Fruit fly (Drosophila melanogaster) whole organism, embryonic: ENCODE measurements around the gene Cyp6v1.
A peak's percentile ranks its signal among the peaks of the same experiment; 100 is the strongest.

ENCODE experiments used
- CG11093 ChIP-seq: fragments of 200-800 bp; sonication (Bioruptor generic); IDR thresholded peaks from 3 replicates; pipeline ENCODE4 v1.3.6; 2022; ENCODE audit warnings: missing biosample characterization, missing genetic modification characterization
- CG11398 ChIP-seq: fragments of 200-800 bp; sonication (Bioruptor generic); optimal IDR thresholded peaks from 2 replicates; lab custom pipeline; 2016; ENCODE audit warnings: missing biosample characterization, missing genetic modification characterization
- CG11560 ChIP-seq: fragments of 200-800 bp; sonication (Bioruptor generic); IDR thresholded peaks from 3 replicates; pipeline ENCODE4 v1.3.6; 2022; ENCODE audit warnings: missing biosample characterization, missing genetic modification characterization
- CG11696 ChIP-seq: fragments of 200-800 bp; sonication (Bioruptor generic); IDR thresholded peaks from 2 replicates; pipeline ENCODE4 v1.3.6; 2022; ENCODE audit warnings: missing biosample characterization, missing genetic modification characterization
- CG1529 ChIP-seq: fragments of 200-800 bp; sonication (Bioruptor generic); optimal IDR thresholded peaks from 3 replicates; lab custom pipeline; 2018; ENCODE audit warnings: missing biosample characterization, missing genetic modification characterization
- CG17568 ChIP-seq: fragments of 200-800 bp; sonication (Bioruptor generic); optimal IDR thresholded peaks from 2 replicates; lab custom pipeline; 2018; ENCODE audit warnings: missing biosample characterization, mild to moderate bottlenecking, missing genetic modification characterization, moderate library complexity
- CG18262 ChIP-seq: fragments of 200-800 bp; optimal IDR thresholded peaks from 3 replicates; lab custom pipeline; 2019; ENCODE audit warnings: missing biosample characterization, mild to moderate bottlenecking, missing genetic modification characterization, moderate library complexity
- CG18764 ChIP-seq: fragments of 200-800 bp; sonication (Bioruptor generic); optimal IDR thresholded peaks from 3 replicates; lab custom pipeline; 2016; ENCODE audit warnings: missing biosample characterization, missing genetic modification characterization
- CG2202 ChIP-seq: fragments of 200-800 bp; sonication (Bioruptor generic); optimal IDR thresholded peaks from 2 replicates; lab custom pipeline; 2018; ENCODE audit warnings: missing biosample characterization, mild to moderate bottlenecking, missing genetic modification characterization
- CG33557 ChIP-seq: fragments of 200-800 bp; sonication (Bioruptor generic); optimal IDR thresholded peaks from 2 replicates; lab custom pipeline; 2019; ENCODE audit warnings: missing biosample characterization, mild to moderate bottlenecking, missing genetic modification characterization, moderate library complexity
- CG34224 ChIP-seq: fragments of 200-800 bp; sonication (Bioruptor generic); IDR thresholded peaks from 3 replicates; pipeline ENCODE4 v1.3.6; 2022; ENCODE audit warnings: missing biosample characterization, missing genetic modification characterization; ENCODE audit not compliant: partially characterized antibody
- CG34376 ChIP-seq: fragments of 200-800 bp; sonication (Bioruptor generic); optimal IDR thresholded peaks from 2 replicates; lab custom pipeline; 2018; ENCODE audit warnings: missing biosample characterization, mild to moderate bottlenecking, missing genetic modification characterization
- CG34422 ChIP-seq: fragments of 200-800 bp; sonication (Bioruptor generic); IDR thresholded peaks from 3 replicates; pipeline ENCODE4 v1.3.6; 2022; ENCODE audit warnings: missing biosample characterization, missing genetic modification characterization
- CG4328 ChIP-seq: fragments of 200-800 bp; sonication (Bioruptor generic); optimal IDR thresholded peaks from 3 replicates; lab custom pipeline; 2017; ENCODE audit warnings: missing biosample characterization, missing genetic modification reagents, missing genetic modification characterization
- CG4360 ChIP-seq: fragments of 200-800 bp; sonication (Bioruptor generic); IDR thresholded peaks from 2 replicates; pipeline ENCODE4 v1.3.6; 2022; ENCODE audit warnings: missing biosample characterization, missing genetic modification characterization
- CG4404 ChIP-seq: fragments of 200-800 bp; sonication (Bioruptor generic); IDR thresholded peaks from 2 replicates; pipeline ENCODE4 v1.3.6; 2022; ENCODE audit warnings: missing biosample characterization, missing genetic modification characterization
- CG4730 ChIP-seq: fragments of 200-800 bp; sonication (Bioruptor generic); IDR thresholded peaks from 2 replicates; pipeline ENCODE4 v1.3.6; 2022; ENCODE audit warnings: missing biosample characterization, missing genetic modification characterization
- CG6175 ChIP-seq: fragments of 200-800 bp; sonication (Bioruptor generic); IDR thresholded peaks from 3 replicates; pipeline ENCODE4 v1.3.6; 2022; ENCODE audit warnings: missing biosample characterization, missing genetic modification characterization
- CG7928 ChIP-seq: fragments of 200-800 bp; sonication (Bioruptor generic); optimal IDR thresholded peaks from 2 replicates; lab custom pipeline; 2017; ENCODE audit warnings: missing biosample characterization, mild to moderate bottlenecking, missing genetic modification characterization
- CG8924 ChIP-seq: fragments of 200-800 bp; optimal IDR thresholded peaks from 3 replicates; lab custom pipeline; 2019; ENCODE audit warnings: missing biosample characterization, mild to moderate bottlenecking, missing genetic modification characterization, moderate library complexity
- CG9727 ChIP-seq: fragments of 200-800 bp; sonication (Bioruptor generic); optimal IDR thresholded peaks from 3 replicates; lab custom pipeline; 2017; ENCODE audit warnings: missing biosample characterization, mild to moderate bottlenecking, missing genetic modification characterization
- Dad ChIP-seq: fragments of 200-800 bp; sonication (Bioruptor generic); optimal IDR thresholded peaks from 3 replicates; lab custom pipeline; 2016; ENCODE audit warnings: missing biosample characterization, missing genetic modification characterization
- HHEX ChIP-seq: fragments of 200-800 bp; sonication (Bioruptor generic); optimal IDR thresholded peaks from 3 replicates; lab custom pipeline; 2017; ENCODE audit warnings: missing biosample characterization, mild to moderate bottlenecking, missing genetic modification characterization, missing genetic modification reagents
- HLHmδ ChIP-seq: fragments of 200-800 bp; sonication (Bioruptor generic); optimal IDR thresholded peaks from 2 replicates; lab custom pipeline; 2018; ENCODE audit warnings: missing biosample characterization, mild to moderate bottlenecking, missing genetic modification characterization, moderate library complexity
- Hr3 ChIP-seq: fragments of 200-800 bp; sonication (Bioruptor generic); optimal IDR thresholded peaks from 3 replicates; lab custom pipeline; 2016; ENCODE audit warnings: missing biosample characterization, missing genetic modification characterization
- Mrtf ChIP-seq: fragments of 200-800 bp; sonication (Bioruptor generic); IDR thresholded peaks from 3 replicates; pipeline ENCODE4 v1.3.6; 2022; ENCODE audit warnings: missing biosample characterization, missing genetic modification characterization
- Tbp ChIP-seq: fragments of >200 bp; optimal IDR thresholded peaks from 2 replicates; lab custom pipeline; 2018; ENCODE audit warnings: missing biosample characterization, missing genetic modification characterization
- YL-1 ChIP-seq: fragments of 200-800 bp; sonication (Bioruptor generic); optimal IDR thresholded peaks from 3 replicates; lab custom pipeline; 2017; ENCODE audit warnings: missing biosample characterization, mild to moderate bottlenecking, missing genetic modification characterization
- abd-A ChIP-seq: fragments of 200-800 bp; sonication (Bioruptor generic); optimal IDR thresholded peaks from 3 replicates; lab custom pipeline; 2019; ENCODE audit warnings: missing biosample characterization, mild to moderate bottlenecking, missing genetic modification characterization, moderate library complexity
- aop ChIP-seq: fragments of 200-800 bp; sonication (Bioruptor generic); IDR thresholded peaks from 2 replicates; pipeline ENCODE4 v1.3.6; 2022; ENCODE audit warnings: missing biosample characterization, missing genetic modification characterization
- bsh ChIP-seq, 2 experiments: fragments of 200-800 bp; sonication (Bioruptor generic); optimal IDR thresholded peaks; 2 replicates each; lab custom pipeline; 2017 to 2018; ENCODE audit warnings: mild to moderate bottlenecking in 2 of 2, missing biosample characterization in 2 of 2, missing genetic modification characterization in 2 of 2, moderate library complexity in 1 of 2
- chm ChIP-seq: fragments of 200-800 bp; sonication (Bioruptor generic); IDR thresholded peaks from 2 replicates; pipeline ENCODE4 v1.3.6; 2022; ENCODE audit warnings: missing biosample characterization, missing genetic modification characterization
- dati ChIP-seq: fragments of 200-800 bp; sonication (Bioruptor generic); IDR thresholded peaks from 2 replicates; pipeline ENCODE4 v1.3.6; 2022; ENCODE audit warnings: missing biosample characterization, missing genetic modification characterization
- dm ChIP-seq: fragments of 200-800 bp; sonication (Bioruptor generic); optimal IDR thresholded peaks from 3 replicates; lab custom pipeline; 2016; ENCODE audit warnings: missing biosample characterization, missing genetic modification characterization
- gfzf ChIP-seq: fragments of 200-800 bp; sonication (Bioruptor generic); optimal IDR thresholded peaks from 2 replicates; lab custom pipeline; 2016; ENCODE audit warnings: missing biosample characterization, mild to moderate bottlenecking, missing genetic modification characterization, moderate library complexity
- grn ChIP-seq: fragments of 200-800 bp; sonication (Bioruptor generic); optimal IDR thresholded peaks from 3 replicates; lab custom pipeline; 2017; ENCODE audit warnings: missing biosample characterization, missing genetic modification characterization
- gt ChIP-seq: fragments of 200-800 bp; sonication (Bioruptor generic); IDR thresholded peaks from 2 replicates; pipeline ENCODE4 v1.3.6; 2022; ENCODE audit warnings: missing biosample characterization, missing genetic modification characterization
- h ChIP-seq: fragments of >200 bp; optimal IDR thresholded peaks from 2 replicates; lab custom pipeline; 2017
- jing ChIP-seq: fragments of 200-800 bp; sonication (Bioruptor generic); optimal IDR thresholded peaks from 2 replicates; lab custom pipeline; 2018; ENCODE audit warnings: missing biosample characterization, mild to moderate bottlenecking, missing genetic modification characterization
- ken ChIP-seq: fragments of 200-800 bp; sonication (Bioruptor generic); IDR thresholded peaks from 3 replicates; pipeline ENCODE4 v1.3.6; 2022; ENCODE audit warnings: missing biosample characterization, missing genetic modification characterization
- lmd ChIP-seq: fragments of 200-800 bp; sonication (Bioruptor generic); IDR thresholded peaks from 2 replicates; pipeline ENCODE4 v1.3.6; 2022; ENCODE audit warnings: missing biosample characterization, missing genetic modification characterization
- nerfin-1 ChIP-seq: fragments of 200-800 bp; sonication (Bioruptor generic); optimal IDR thresholded peaks from 3 replicates; lab custom pipeline; 2019; ENCODE audit warnings: missing biosample characterization, mild to moderate bottlenecking, missing genetic modification characterization, moderate library complexity
- nmo ChIP-seq: fragments of 200-800 bp; sonication (Bioruptor generic); optimal IDR thresholded peaks from 2 replicates; lab custom pipeline; 2018; ENCODE audit warnings: missing biosample characterization, mild to moderate bottlenecking, missing genetic modification characterization, moderate library complexity
- org-1 ChIP-seq: fragments of 200-800 bp; sonication (Bioruptor generic); optimal IDR thresholded peaks from 2 replicates; lab custom pipeline; 2017; ENCODE audit warnings: missing biosample characterization, missing genetic modification characterization
- p53 ChIP-seq: fragments of 200-800 bp; sonication (Bioruptor generic); optimal IDR thresholded peaks from 2 replicates; lab custom pipeline; 2016; ENCODE audit warnings: missing biosample characterization, missing genetic modification characterization
- run ChIP-seq: fragments of 200-800 bp; sonication (Bioruptor generic); optimal IDR thresholded peaks from 3 replicates; lab custom pipeline; 2018; ENCODE audit warnings: missing biosample characterization, mild to moderate bottlenecking, missing genetic modification characterization
- stwl ChIP-seq: fragments of 200-800 bp; sonication (Bioruptor generic); optimal IDR thresholded peaks from 3 replicates; lab custom pipeline; 2018; ENCODE audit warnings: missing biosample characterization, mild to moderate bottlenecking, missing genetic modification characterization, moderate library complexity
- tap ChIP-seq: fragments of 200-800 bp; optimal IDR thresholded peaks from 3 replicates; lab custom pipeline; 2019; ENCODE audit warnings: missing biosample characterization, mild to moderate bottlenecking, missing genetic modification characterization, moderate library complexity
- twi ChIP-seq: fragments of 200-800 bp; optimal IDR thresholded peaks from 2 replicates; lab custom pipeline; 2019; ENCODE audit warnings: missing biosample characterization, mild to moderate bottlenecking, missing genetic modification characterization, moderate library complexity
- usp ChIP-seq: fragments of >200 bp; optimal IDR thresholded peaks from 2 replicates; lab custom pipeline; 2017; ENCODE audit warnings: missing biosample characterization, missing genetic modification characterization
- zf30C ChIP-seq: fragments of 200-800 bp; sonication (Bioruptor generic); optimal IDR thresholded peaks from 3 replicates; lab custom pipeline; 2018; ENCODE audit warnings: missing biosample characterization, mild to moderate bottlenecking, missing genetic modification characterization

Gene Cyp6v1

dm6 chrX:20656535-20657350 lies at the start of gene Cyp6v1 (continued):
- TF ChIP-seq HHEX (GFP tag; lab: Kevin White, UChicago) (peak; percentile 47), CG11696 (no peak), YL-1 (GFP tag; lab: Kevin White, UChicago) (no peak), dati (GFP tag; lab: Robert Waterston, UW) (no peak), nmo (GFP tag; lab: Kevin White, UChicago) (peak; percentile 53), lmd (peak; percentile 32; the same call in 1 of the 2 replicates), run (tag; lab: Kevin White, UChicago) (peak; percentile 21), Mrtf (GFP tag; lab: Robert Waterston, UW) (no peak), Dad (GFP tag; lab: Kevin White, UChicago) (no peak), zf30C (GFP tag; lab: Kevin White, UChicago) (no peak), CG33557 (GFP tag; lab: Kevin White, UChicago) (no peak), Tbp (GFP tag; lab: Kevin White, UChicago) (no peak), bsh (GFP tag; optimal IDR thresholded peaks at IDR 0.05; lab: Kevin White, UChicago) (peak in 1 of 2 experiments; percentile 51), CG34422 (GFP tag; lab: Robert Waterston, UW) (no peak), dm (GFP tag; lab: Kevin White, UChicago) (no peak), gt (GFP tag; lab: Robert Waterston, UW) (no peak), Hr3 (peak; percentile 34), CG11093 (GFP tag; lab: Robert Waterston, UW) (no peak), abd-A (tag; lab: Kevin White, UChicago) (no peak), CG34224 (GFP tag; lab: Robert Waterston, UW) (0 out of 3 replicates have a peak, but pooled peaks have one; percentile 18), CG2202 (tag; lab: Kevin White, UChicago) (no peak), jing (GFP tag; lab: Kevin White, UChicago) (no peak), grn (GFP tag; lab: Kevin White, UChicago) (no peak), HLHmδ (GFP tag; lab: Kevin White, UChicago) (no peak), aop (no peak), gfzf (GFP tag; lab: Kevin White, UChicago) (no peak), CG34376 (peak; percentile 0), CG17568 (GFP tag; lab: Kevin White, UChicago) (no peak), CG11398 (GFP tag; lab: Kevin White, UChicago) (no peak), org-1 (GFP tag; lab: Kevin White, UChicago) (peak; percentile 18), CG18764 (no peak), CG11560 (tag; lab: Robert Waterston, UW) (no peak), h (lab: Kevin White, UChicago) (no peak), CG7928 (GFP tag; lab: Kevin White, UChicago) (no peak), p53 (GFP tag; lab: Kevin White, UChicago) (no peak), tap (tag; lab: Kevin White, UChicago) (no peak), CG18262 (tag; lab: Kevin White, UChicago) (peak; percentile 39), CG4730 (GFP tag; lab: Robert Waterston, UW) (no peak), CG9727 (GFP tag; lab: Kevin White, UChicago) (peak; percentile 57), CG4404 (GFP tag; lab: Robert Waterston, UW) (0 out of 2 replicates have a peak, but pooled peaks have one; percentile 10), CG4328 (GFP tag; lab: Kevin White, UChicago) (peak; percentile 20), ken (GFP tag; lab: Robert Waterston, UW) (no peak), stwl (tag; lab: Kevin White, UChicago) (no peak), CG1529 (GFP tag; lab: Kevin White, UChicago) (no peak), nerfin-1 (tag; lab: Kevin White, UChicago) (no peak), twi (no peak), CG8924 (tag; lab: Kevin White, UChicago) (peak; percentile 37), chm (GFP tag; lab: Robert Waterston, UW) (no peak), CG6175 (GFP tag; lab: Robert Waterston, UW) (no peak), usp (GFP tag; lab: Kevin White, UChicago) (no peak), CG4360 (GFP tag; lab: Robert Waterston, UW) (no peak)
